Worm (Caenorhabditis elegans) whole organism, L2 larva: Measurements from ENCODE around the gene rps-5.

Experiments used
- C34F6.9 ChIP-seq: fragments of 150-350 bp; optimal IDR thresholded peaks from 2 replicates; lab custom pipeline; 2014; ENCODE audit warnings: missing biosample characterization, missing genetic modification characterization
- F13H6.1 ChIP-seq: sonication (generic microtip); optimal IDR thresholded peaks from 2 replicates; lab custom pipeline; 2016; ENCODE audit warnings: missing genetic modification characterization, missing compliant biosample characterization
- Y55F3AM.14 ChIP-seq: fragments of 200-800 bp; sonication (Bioruptor generic); optimal IDR thresholded peaks from 2 replicates; lab custom pipeline; 2018; ENCODE audit warnings: mild to moderate bottlenecking, missing genetic modification characterization, missing compliant biosample characterization
- ZK546.5 ChIP-seq: sonication (generic microtip); optimal IDR thresholded peaks from 2 replicates; lab custom pipeline; 2017; ENCODE audit warnings: missing biosample characterization, missing genetic modification characterization
- alr-1 ChIP-seq: fragments of 150-350 bp; optimal IDR thresholded peaks from 2 replicates; lab custom pipeline; 2014; ENCODE audit warnings: missing biosample characterization, missing genetic modification characterization
- ama-1 ChIP-seq: fragments of 150-350 bp; optimal IDR thresholded peaks from 2 replicates; lab custom pipeline; 2018; ENCODE audit warnings: inconsistent platforms
- blmp-1 ChIP-seq: sonication (generic microtip); optimal IDR thresholded peaks from 2 replicates; lab custom pipeline; 2017; ENCODE audit warnings: missing genetic modification characterization, mild to moderate bottlenecking, missing compliant biosample characterization, antibody characterized with exemption, moderate library complexity; ENCODE audit not compliant: insufficient read depth
- ceh-16 ChIP-seq: fragments of 150-350 bp; optimal IDR thresholded peaks from 2 replicates; lab custom pipeline; 2014; ENCODE audit warnings: missing biosample characterization, missing genetic modification characterization
- ceh-82 ChIP-seq: fragments of 150-350 bp; optimal IDR thresholded peaks from 2 replicates; lab custom pipeline; 2014; ENCODE audit warnings: missing biosample characterization, missing genetic modification characterization
- crh-2 ChIP-seq: sonication (generic microtip); optimal IDR thresholded peaks from 2 replicates; lab custom pipeline; 2017; ENCODE audit warnings: missing biosample characterization, missing genetic modification characterization
- dmd-4 ChIP-seq: sonication (generic microtip); optimal IDR thresholded peaks from 2 replicates; lab custom pipeline; 2017; ENCODE audit warnings: missing biosample characterization, missing genetic modification characterization
- elt-1 ChIP-seq: fragments of 150-350 bp; optimal IDR thresholded peaks from 2 replicates; lab custom pipeline; 2014; ENCODE audit warnings: missing biosample characterization, missing genetic modification characterization
- gmeb-1 ChIP-seq: fragments of 150-350 bp; optimal IDR thresholded peaks from 2 replicates; lab custom pipeline; 2014; ENCODE audit warnings: missing biosample characterization, missing genetic modification characterization
- lin-11 ChIP-seq: fragments of 150-350 bp; sonication (generic microtip); optimal IDR thresholded peaks from 2 replicates; lab custom pipeline; 2014; ENCODE audit warnings: missing biosample characterization, missing genetic modification characterization, inconsistent platforms, mixed read lengths
- lin-13 ChIP-seq: fragments of 150-350 bp; optimal IDR thresholded peaks from 2 replicates; lab custom pipeline; 2014; ENCODE audit warnings: missing biosample characterization, missing genetic modification reagents, missing genetic modification characterization
- lsy-2 ChIP-seq, 2 experiments: fragments of 150-350 bp in 1 of 2; sonication (generic microtip) in 1 of 2; optimal IDR thresholded peaks; 2 replicates each; lab custom pipeline; 2014 to 2017; ENCODE audit warnings: missing biosample characterization in 2 of 2, missing genetic modification characterization in 2 of 2
- mab-5 ChIP-seq: fragments of 150-350 bp; optimal IDR thresholded peaks from 2 replicates; lab custom pipeline; 2014; ENCODE audit warnings: missing biosample characterization, missing genetic modification characterization
- mdl-1 ChIP-seq, 2 experiments: fragments of 150-350 bp in 1 of 2; sonication (generic microtip) in 1 of 2; optimal IDR thresholded peaks; 2 replicates each; lab custom pipeline; 2017; ENCODE audit warnings: missing biosample characterization in 2 of 2, missing genetic modification characterization in 2 of 2
- nhr-11 ChIP-seq: fragments of 150-350 bp; optimal IDR thresholded peaks from 2 replicates; lab custom pipeline; 2014; ENCODE audit warnings: missing biosample characterization, missing genetic modification characterization
- nhr-129 ChIP-seq: fragments of 150-350 bp; optimal IDR thresholded peaks from 2 replicates; lab custom pipeline; 2014; ENCODE audit warnings: missing biosample characterization, missing genetic modification characterization
- nhr-21 ChIP-seq: fragments of 150-350 bp; optimal IDR thresholded peaks from 2 replicates; lab custom pipeline; 2014; ENCODE audit warnings: missing biosample characterization, missing genetic modification characterization
- nhr-23 ChIP-seq: fragments of 150-350 bp; optimal IDR thresholded peaks from 2 replicates; lab custom pipeline; 2014; ENCODE audit warnings: missing biosample characterization, missing genetic modification reagents, missing genetic modification characterization
- nhr-237 ChIP-seq: fragments of 150-350 bp; optimal IDR thresholded peaks from 2 replicates; lab custom pipeline; 2014; ENCODE audit warnings: missing biosample characterization, missing genetic modification characterization
- nhr-25 ChIP-seq: fragments of 150-350 bp; sonication (generic microtip); optimal IDR thresholded peaks from 3 replicates; lab custom pipeline; 2014; ENCODE audit warnings: missing biosample characterization, missing genetic modification characterization
- sem-4 ChIP-seq: fragments of 150-350 bp; optimal IDR thresholded peaks from 2 replicates; lab custom pipeline; 2014; ENCODE audit warnings: missing biosample characterization, missing genetic modification reagents, missing genetic modification characterization
- skn-1 ChIP-seq: sonication (generic microtip); optimal IDR thresholded peaks from 2 replicates; lab custom pipeline; 2017; ENCODE audit warnings: missing biosample characterization, missing genetic modification characterization
- sma-3 ChIP-seq: sonication (generic microtip); optimal IDR thresholded peaks from 2 replicates; lab custom pipeline; 2016; ENCODE audit warnings: missing genetic modification reagents, missing genetic modification characterization, missing compliant biosample characterization
- snpc-4 ChIP-seq: fragments of 150-350 bp; optimal IDR thresholded peaks from 2 replicates; lab custom pipeline; 2014; ENCODE audit warnings: missing biosample characterization, missing genetic modification characterization
- unc-62 ChIP-seq: fragments of 150-350 bp; optimal IDR thresholded peaks from 2 replicates; lab custom pipeline; 2014; ENCODE audit warnings: missing biosample characterization, missing genetic modification reagents, missing genetic modification characterization
- zag-1 ChIP-seq: fragments of 150-350 bp; optimal IDR thresholded peaks from 2 replicates; lab custom pipeline; 2014; ENCODE audit warnings: missing biosample characterization, missing genetic modification characterization
- ztf-11 ChIP-seq: sonication (generic microtip); optimal IDR thresholded peaks from 2 replicates; lab custom pipeline; 2017; ENCODE audit warnings: missing biosample characterization, missing genetic modification characterization
- ztf-4 ChIP-seq: fragments of 150-350 bp; optimal IDR thresholded peaks from 2 replicates; lab custom pipeline; 2014; ENCODE audit warnings: missing biosample characterization, missing genetic modification characterization

rps-5 gene

DNA sequence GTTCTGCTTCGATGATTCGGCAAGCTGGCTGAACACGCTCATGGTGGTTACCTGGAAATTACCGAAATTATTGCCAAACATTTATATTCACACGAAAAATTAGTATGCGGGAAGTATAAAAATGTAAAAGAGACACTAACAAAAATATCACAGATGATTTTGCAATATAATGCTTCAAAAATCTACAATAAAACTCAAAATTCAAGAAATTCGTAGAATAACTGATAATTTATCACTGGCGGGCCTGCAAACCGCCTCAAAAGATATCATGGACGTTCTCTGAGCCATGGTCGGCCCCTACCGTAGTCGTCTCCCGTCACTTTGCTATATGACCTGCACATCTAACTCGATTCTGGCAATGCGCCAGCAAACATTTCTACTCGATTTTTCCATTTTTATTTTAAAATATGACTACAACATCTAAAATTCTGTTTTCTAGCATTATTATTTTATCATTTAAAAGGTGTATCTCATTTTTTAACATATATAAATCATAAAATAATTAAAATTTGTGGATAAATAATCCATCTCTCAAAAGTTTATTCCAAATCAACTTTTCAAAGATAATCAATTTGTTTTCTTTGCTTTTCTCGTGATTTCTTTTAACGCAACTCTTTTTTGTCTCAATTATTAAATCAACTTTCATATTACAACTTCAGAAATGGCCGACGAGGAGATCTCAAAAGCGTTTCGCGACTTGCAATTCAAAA, 38.8 kb upstream of the rps-5 start, which contains the start of the genes F01G4.6 and pfd-1 (continued):
- peak; percentile 96 for TF ChIP-seq lin-13 (GFP tag; lab: Kevin White, UChicago)
- no peak for TF ChIP-seq ztf-11
- TF ChIP-seq blmp-1 (tag; lab: Kevin White, UChicago): peak; percentile 76
- TF ChIP-seq mdl-1 (tag; optimal IDR thresholded peaks at IDR 0.05; lab: Kevin White, UChicago): peak; percentile 50 to 65
- peak; percentile 91 for TF ChIP-seq nhr-129
- TF ChIP-seq ceh-16 (tag; lab: Kevin White, UChicago): peak; percentile 31
- peak; percentile 93 for TF ChIP-seq C34F6.9 (tag; lab: Kevin White, UChicago)
- TF ChIP-seq alr-1 (tag; lab: Kevin White, UChicago): no peak
- TF ChIP-seq lsy-2 (tag; optimal IDR thresholded peaks at IDR 0.05; lab: Kevin White, UChicago): peak; percentile 97 to 99
- TF ChIP-seq zag-1 (tag; lab: Kevin White, UChicago): peak; percentile 98
- peak; percentile 91 for TF ChIP-seq gmeb-1 (tag; lab: Kevin White, UChicago)
- peak; percentile 92 for TF ChIP-seq sem-4 (tag; lab: Kevin White, UChicago)

- TF ChIP-seq crh-2 (peak; percentile 52), gmeb-1 (tag; lab: Kevin White, UChicago) (peak; percentile 20), elt-1 (no peak), snpc-4 (tag; lab: Kevin White, UChicago) (no peak), nhr-237 (tag; lab: Kevin White, UChicago) (no peak), nhr-21 (no peak), C34F6.9 (tag; lab: Kevin White, UChicago) (peak; percentile 13), nhr-129 (peak; percentile 42), sem-4 (tag; lab: Kevin White, UChicago) (no peak), lsy-2 (tag; optimal IDR thresholded peaks at IDR 0.05; lab: Kevin White, UChicago) (no peak), ztf-11 (no peak), nhr-11 (no peak)
Observed at ce11 chrIV:11148788-11149366, 38.0 kb upstream of the rps-5 start.

- TF ChIP-seq F13H6.1 (tag; lab: Kevin White, UChicago) (peak; percentile 5), ztf-4 (tag; lab: Kevin White, UChicago) (peak; percentile 23), nhr-23 (tag; lab: Kevin White, UChicago) (no peak), lsy-2 (tag; optimal IDR thresholded peaks at IDR 0.05; lab: Kevin White, UChicago) (peak in 1 of 2 experiments; percentile 64), Y55F3AM.14 (GFP tag; lab: Kevin White, UChicago) (peak; percentile 40), sem-4 (tag; lab: Kevin White, UChicago) (peak; percentile 21), crh-2 (peak; percentile 57), nhr-21 (peak; percentile 55), mab-5 (tag; lab: Kevin White, UChicago) (no peak), ama-1 (lab: Kevin White, UChicago) (peak; percentile 14), nhr-25 (tag; lab: Kevin White, UChicago) (peak; percentile 46), skn-1 (tag; lab: Kevin White, UChicago) (no peak), sma-3 (GFP tag; lab: Kevin White, UChicago) (peak; percentile 46), ZK546.5 (tag; lab: Kevin White, UChicago) (peak; percentile 20), lin-13 (GFP tag; lab: Kevin White, UChicago) (peak; percentile 45)
Observed at ce11 chrIV:11146962-11147470, 36.2 kb upstream of the rps-5 start, which contains the start of gene pigq-1. Gene pigq-1 (minus strand): TSS chrIV:11147247.

DNA sequence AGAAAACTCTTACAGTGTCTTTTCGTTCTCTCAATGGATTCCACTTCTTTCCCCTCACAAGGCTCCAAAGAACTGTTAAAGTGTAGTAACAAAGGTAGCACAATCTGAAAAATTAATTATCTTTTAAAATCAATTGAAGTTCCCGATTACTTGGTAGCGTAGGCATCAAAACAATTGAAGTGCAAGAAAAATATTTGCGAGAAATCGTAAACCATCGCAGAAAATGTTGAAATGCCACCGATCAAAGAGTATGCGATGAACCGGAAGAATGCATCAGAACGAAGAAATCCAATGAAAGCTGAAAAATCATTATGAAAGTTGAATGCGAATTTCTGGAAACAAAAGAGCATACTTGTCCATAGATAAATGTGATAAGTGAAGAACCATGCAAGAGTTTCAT, 35.6 kb upstream of the rps-5 start:
- TF ChIP-seq snpc-4 (tag; lab: Kevin White, UChicago): no peak
- no peak for TF ChIP-seq dmd-4 (tag; lab: Kevin White, UChicago)
- TF ChIP-seq nhr-237 (tag; lab: Kevin White, UChicago): no peak
- no peak for TF ChIP-seq lsy-2 (tag; optimal IDR thresholded peaks at IDR 0.05; lab: Kevin White, UChicago)
- no peak for TF ChIP-seq ceh-82 (tag; lab: Kevin White, UChicago)
- TF ChIP-seq nhr-21: no peak

- TF ChIP-seq ceh-16 (tag; lab: Kevin White, UChicago) (no peak), lin-11 (tag; lab: Kevin White, UChicago) (no peak), unc-62 (no peak), ceh-82 (tag; lab: Kevin White, UChicago) (no peak), gmeb-1 (tag; lab: Kevin White, UChicago) (no peak), ztf-11 (no peak)
Observed at ce11 chrIV:11145929-11146339, 35.1 kb upstream of the rps-5 start.
